Fruit fly (Drosophila melanogaster): ENCODE data around the gene CG43115.

DNA sequence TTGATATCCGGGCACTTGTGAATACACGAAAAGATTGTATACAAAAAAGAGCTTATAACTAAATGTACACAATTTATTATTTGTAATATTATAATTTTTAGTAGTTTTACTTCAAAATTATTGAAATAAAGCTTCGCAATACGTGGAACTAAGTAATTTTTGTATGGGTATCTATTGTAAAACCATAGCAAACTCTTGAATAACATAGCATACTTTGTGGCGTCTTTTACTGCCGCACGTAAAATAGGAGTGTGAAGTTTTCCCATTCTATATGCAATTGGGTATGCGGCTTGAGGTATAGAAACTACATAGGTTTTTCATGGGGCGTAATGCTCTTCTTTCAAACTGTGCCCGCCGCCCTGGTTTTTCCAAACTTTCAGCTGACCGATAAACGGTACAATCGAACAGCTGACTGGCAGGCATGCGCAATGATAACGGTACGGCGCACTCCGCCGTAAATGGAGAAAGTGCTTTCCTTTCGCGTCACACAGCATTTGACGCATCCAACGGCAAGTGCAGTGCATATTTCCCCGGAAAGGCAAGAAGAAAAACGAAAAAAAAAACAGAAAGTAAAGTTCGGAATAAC is 26.7 kb downstream of the CG43115 start, which contains the start of gene CG5937:
- no peak for TF ChIP-seq pan (optimal IDR thresholded peaks at IDR 0.05)
- TF ChIP-seq EcR (GFP tag; optimal IDR thresholded peaks at IDR 0.05), result no peak
